Worm (Caenorhabditis elegans): ENCODE data around the gene cpsf-3.

The cpsf-3 gene

ce11 chrIV:13303442-13303841 lies 20.8 kb upstream of the cpsf-3 start, which contains the start of gene Y67H2A.7:
Y67H2A.7 (plus strand) TSS chrIV:13303742.
- TF ChIP-seq hlh-8 (tag; optimal IDR thresholded peaks at IDR 0.05) = no peak
- TF ChIP-seq hlh-30 (tag; optimal IDR thresholded peaks at IDR 0.05; ENCODE audit: insufficient read depth) = no peak
- no peak for TF ChIP-seq lin-11 (tag; optimal IDR thresholded peaks at IDR 0.05)
- no peak for TF ChIP-seq dmd-4 (tag; optimal IDR thresholded peaks at IDR 0.05; ENCODE audit: borderline replicate concordance)
- TF ChIP-seq ceh-48 (tag; optimal IDR thresholded peaks at IDR 0.05) = no peak
- TF ChIP-seq fkh-10 (GFP tag; optimal IDR thresholded peaks at IDR 0.05) = no peak
- TF ChIP-seq nfya-1 (tag; optimal IDR thresholded peaks at IDR 0.05) = no peak
- no peak for TF ChIP-seq ceh-2 (tag; optimal IDR thresholded peaks at IDR 0.05)
- no peak for TF ChIP-seq zip-5 (tag; optimal IDR thresholded peaks at IDR 0.05)
- TF ChIP-seq ttx-3 (tag; optimal IDR thresholded peaks at IDR 0.05) = no peak
- TF ChIP-seq ahr-1 (tag; optimal IDR thresholded peaks at IDR 0.05) = no peak
- no peak for TF ChIP-seq ceh-19 (GFP tag; optimal IDR thresholded peaks at IDR 0.05)
- TF ChIP-seq tbx-7 (tag; optimal IDR thresholded peaks at IDR 0.05) = no peak
- no peak for TF ChIP-seq pqm-1 (tag; optimal IDR thresholded peaks at IDR 0.05)
- TF ChIP-seq tbx-2 (tag; optimal IDR thresholded peaks at IDR 0.05) = no peak
- no peak for TF ChIP-seq ceh-6 (GFP tag; optimal IDR thresholded peaks at IDR 0.05)
- TF ChIP-seq K02D7.2 (tag; optimal IDR thresholded peaks at IDR 0.05) = no peak
- TF ChIP-seq pha-2 (tag; optimal IDR thresholded peaks at IDR 0.05) = no peak

DNA sequence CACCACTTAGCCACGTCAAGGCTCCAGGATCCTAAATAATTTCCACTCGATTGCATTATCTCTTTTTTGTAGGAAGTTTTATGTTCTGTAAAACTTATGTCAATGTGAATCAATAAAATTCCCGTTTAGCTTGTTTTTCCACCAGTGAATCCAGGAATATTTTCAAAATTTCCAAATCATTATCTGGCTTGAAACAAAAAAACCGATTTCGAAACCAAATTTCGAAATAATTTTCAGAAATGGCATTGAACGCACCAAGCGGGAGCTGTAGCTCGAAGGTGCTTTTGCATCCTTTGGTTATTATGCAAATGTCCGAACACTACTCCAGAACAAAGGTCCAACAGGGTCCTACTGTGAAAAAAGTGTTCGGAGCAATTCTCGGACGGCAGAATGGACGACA lies 17.9 kb upstream of the cpsf-3 start, which contains the start of gene csn-6:
Gene csn-6 (plus strand): TSS at position 234 of the 400 bp plus-strand sequence.
- TF ChIP-seq npax-4 (tag; optimal IDR thresholded peaks at IDR 0.05) (no peak), Y22D7AL.16 (tag; optimal IDR thresholded peaks at IDR 0.05) (no peak), sox-4 (tag; optimal IDR thresholded peaks at IDR 0.05) (no peak), elt-2 (tag; optimal IDR thresholded peaks at IDR 0.05) (no peak), ahr-1 (tag; optimal IDR thresholded peaks at IDR 0.05) (no peak), che-1 (tag; optimal IDR thresholded peaks at IDR 0.05) (no peak), lim-6 (tag; optimal IDR thresholded peaks at IDR 0.05) (no peak), pax-1 (tag; optimal IDR thresholded peaks at IDR 0.05) (no peak), C38D4.7 (GFP tag; optimal IDR thresholded peaks at IDR 0.05) (no peak), hlh-8 (tag; optimal IDR thresholded peaks at IDR 0.05) (no peak), pha-2 (tag; optimal IDR thresholded peaks at IDR 0.05) (no peak), pag-3 (tag; optimal IDR thresholded peaks at IDR 0.05; ENCODE audit: borderline replicate concordance) (no peak), ztf-16 (tag; optimal IDR thresholded peaks at IDR 0.05) (no peak), ttx-3 (tag; optimal IDR thresholded peaks at IDR 0.05) (no peak), ref-2 (tag; optimal IDR thresholded peaks at IDR 0.05) (no peak), ets-4 (tag; optimal IDR thresholded peaks at IDR 0.05) (no peak), fax-1 (tag; optimal IDR thresholded peaks at IDR 0.05) (no peak), tbx-7 (tag; optimal IDR thresholded peaks at IDR 0.05) (no peak), hlh-6 (tag; optimal IDR thresholded peaks at IDR 0.05) (no peak)

DNA sequence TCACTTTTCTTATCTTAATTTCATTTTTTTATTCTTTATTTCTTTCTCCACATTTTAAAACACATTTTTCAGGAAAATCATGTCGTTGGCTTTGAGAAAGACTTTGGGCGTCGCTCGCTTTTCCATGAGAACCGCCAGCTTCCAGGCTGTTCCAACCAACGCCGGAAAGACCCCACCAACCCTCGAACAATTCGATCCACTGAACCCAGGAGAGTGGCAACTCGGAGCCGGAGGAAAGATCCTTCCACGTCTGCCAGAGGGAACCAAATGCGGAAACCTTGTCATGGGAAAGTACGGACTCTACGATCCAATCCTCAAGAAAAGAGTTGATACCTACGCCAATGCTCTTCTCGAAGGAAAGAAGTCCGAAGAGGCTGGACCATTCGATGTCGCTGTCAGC lies 17.4 kb upstream of the cpsf-3 start, which contains the start of gene kdp-1:
Gene kdp-1 (plus strand): TSS at position 80 of the 400 bp plus-strand sequence.
- TF ChIP-seq T23F11.4 (GFP tag; optimal IDR thresholded peaks at IDR 0.05) = no peak
- TF ChIP-seq ztf-16 (tag; optimal IDR thresholded peaks at IDR 0.05) = no peak
- no peak for TF ChIP-seq ceh-24 (tag; optimal IDR thresholded peaks at IDR 0.05)
- TF ChIP-seq ceh-22 (tag; optimal IDR thresholded peaks at IDR 0.05) = no peak
- TF ChIP-seq madf-2 (tag; optimal IDR thresholded peaks at IDR 0.05) = no peak
- TF ChIP-seq pros-1 (tag; optimal IDR thresholded peaks at IDR 0.05) = no peak
- TF ChIP-seq K02D7.2 (tag; optimal IDR thresholded peaks at IDR 0.05) = no peak
- no peak for TF ChIP-seq sdc-2 (tag; optimal IDR thresholded peaks at IDR 0.05)
- TF ChIP-seq Y22D7AL.16 (tag; optimal IDR thresholded peaks at IDR 0.05) = no peak
- TF ChIP-seq zip-5 (tag; optimal IDR thresholded peaks at IDR 0.05) = no peak
- no peak for TF ChIP-seq nhr-11 (tag; optimal IDR thresholded peaks at IDR 0.05)
- no peak for TF ChIP-seq elt-4 (tag; optimal IDR thresholded peaks at IDR 0.05)
- TF ChIP-seq sox-4 (tag; optimal IDR thresholded peaks at IDR 0.05) = no peak
- TF ChIP-seq elt-2 (tag; optimal IDR thresholded peaks at IDR 0.05) = no peak
- TF ChIP-seq eyg-1 (tag; optimal IDR thresholded peaks at IDR 0.05) = no peak
